Worm (Caenorhabditis elegans) whole organism, late embryonic: Measurements from ENCODE around the gene nsph-4.1.

Experiments
- C08G9.2 ChIP-seq: sonication (generic microtip); optimal IDR thresholded peaks from 2 replicates; lab custom pipeline; 2016; ENCODE audit warnings: mild to moderate bottlenecking, missing genetic modification characterization, moderate library complexity, missing compliant biosample characterization
- C38D4.7 ChIP-seq: fragments of 200-800 bp; sonication (Bioruptor generic); optimal IDR thresholded peaks from 2 replicates; lab custom pipeline; 2018; ENCODE audit warnings: mild to moderate bottlenecking, missing genetic modification characterization, moderate library complexity, missing compliant biosample characterization
- F13H6.1 ChIP-seq: sonication (generic microtip); optimal IDR thresholded peaks from 2 replicates; lab custom pipeline; 2016; ENCODE audit warnings: missing genetic modification characterization, missing compliant biosample characterization
- T23F11.4 ChIP-seq: fragments of 200-800 bp; sonication (Bioruptor generic); optimal IDR thresholded peaks from 2 replicates; lab custom pipeline; 2018; ENCODE audit warnings: mild to moderate bottlenecking, missing genetic modification characterization, missing compliant biosample characterization
- Y22D7AL.16 ChIP-seq: sonication (generic microtip); optimal IDR thresholded peaks from 2 replicates; lab custom pipeline; 2016; ENCODE audit warnings: missing genetic modification characterization, missing compliant biosample characterization
- ceh-18 ChIP-seq: sonication (generic microtip); optimal IDR thresholded peaks from 2 replicates; lab custom pipeline; 2016; ENCODE audit warnings: missing genetic modification characterization, missing compliant biosample characterization
- ceh-2 ChIP-seq: sonication (generic microtip); optimal IDR thresholded peaks from 2 replicates; lab custom pipeline; 2016; ENCODE audit warnings: missing genotype, missing genetic modification characterization, missing compliant biosample characterization
- ceh-22 ChIP-seq: sonication (generic microtip); optimal IDR thresholded peaks from 2 replicates; lab custom pipeline; 2017; ENCODE audit warnings: missing biosample characterization, missing genetic modification characterization
- ceh-24 ChIP-seq: sonication (generic microtip); optimal IDR thresholded peaks from 2 replicates; lab custom pipeline; 2016; ENCODE audit warnings: mild to moderate bottlenecking, missing genetic modification characterization, missing compliant biosample characterization
- ceh-31 ChIP-seq: sonication (generic microtip); optimal IDR thresholded peaks from 2 replicates; lab custom pipeline; 2016; ENCODE audit warnings: missing genetic modification characterization, missing compliant biosample characterization
- ceh-34 ChIP-seq: sonication (generic microtip); optimal IDR thresholded peaks from 2 replicates; lab custom pipeline; 2016; ENCODE audit warnings: mild to moderate bottlenecking, missing genetic modification characterization, missing compliant biosample characterization
- ceh-9 ChIP-seq: sonication (generic microtip); optimal IDR thresholded peaks from 2 replicates; lab custom pipeline; 2016; ENCODE audit warnings: mild to moderate bottlenecking, missing genetic modification characterization, inconsistent platforms, missing compliant biosample characterization
- dmd-4 ChIP-seq: sonication (generic microtip); optimal IDR thresholded peaks from 2 replicates; lab custom pipeline; 2016; ENCODE audit warnings: borderline replicate concordance, missing genetic modification characterization, missing compliant biosample characterization
- dve-1 ChIP-seq: sonication (generic microtip); optimal IDR thresholded peaks from 2 replicates; lab custom pipeline; 2017; ENCODE audit warnings: antibody characterized with exemption, mild to moderate bottlenecking, missing genetic modification characterization, missing compliant biosample characterization
- elt-2 ChIP-seq: sonication (generic microtip); optimal IDR thresholded peaks from 2 replicates; lab custom pipeline; 2016; ENCODE audit warnings: missing genetic modification reagents, missing genetic modification characterization, missing compliant biosample characterization
- eyg-1 ChIP-seq: sonication (generic microtip); optimal IDR thresholded peaks from 2 replicates; lab custom pipeline; 2016; ENCODE audit warnings: missing genotype, missing genetic modification characterization, missing compliant biosample characterization
- fkh-6 ChIP-seq: sonication (generic microtip); optimal IDR thresholded peaks from 2 replicates; lab custom pipeline; 2016; ENCODE audit warnings: missing genetic modification characterization, missing compliant biosample characterization
- gmeb-2 ChIP-seq: sonication (generic microtip); optimal IDR thresholded peaks from 2 replicates; lab custom pipeline; 2016; ENCODE audit warnings: missing genetic modification characterization, inconsistent platforms, missing compliant biosample characterization
- hlh-30 ChIP-seq: sonication (generic microtip); optimal IDR thresholded peaks from 2 replicates; lab custom pipeline; 2017; ENCODE audit warnings: antibody characterized with exemption, missing genetic modification characterization, missing compliant biosample characterization; ENCODE audit not compliant: insufficient read depth
- hlh-6 ChIP-seq: sonication (generic microtip); optimal IDR thresholded peaks from 2 replicates; lab custom pipeline; 2016; ENCODE audit warnings: missing genotype, missing genetic modification characterization, missing compliant biosample characterization
- hlh-8 ChIP-seq: sonication (generic microtip); optimal IDR thresholded peaks from 2 replicates; lab custom pipeline; 2016; ENCODE audit warnings: missing genotype, missing genetic modification characterization, missing compliant biosample characterization
- lim-6 ChIP-seq: sonication (generic microtip); optimal IDR thresholded peaks from 2 replicates; lab custom pipeline; 2016; ENCODE audit warnings: missing genetic modification characterization, missing compliant biosample characterization
- lin-11 ChIP-seq: fragments of 200-800 bp; sonication (Bioruptor generic); optimal IDR thresholded peaks from 2 replicates; lab custom pipeline; 2018; ENCODE audit warnings: mild to moderate bottlenecking, missing genetic modification characterization, missing compliant biosample characterization
- nhr-11 ChIP-seq: fragments of 150-350 bp; optimal IDR thresholded peaks from 2 replicates; lab custom pipeline; 2014; ENCODE audit warnings: missing biosample characterization, missing genetic modification characterization
- nhr-232 ChIP-seq: sonication (generic microtip); optimal IDR thresholded peaks from 2 replicates; lab custom pipeline; 2016; ENCODE audit warnings: missing genetic modification characterization, missing compliant biosample characterization
- npax-4 ChIP-seq: sonication (generic microtip); optimal IDR thresholded peaks from 2 replicates; lab custom pipeline; 2016; ENCODE audit warnings: missing genetic modification characterization, missing compliant biosample characterization
- pag-3 ChIP-seq: sonication (generic microtip); optimal IDR thresholded peaks from 2 replicates; lab custom pipeline; 2016; ENCODE audit warnings: missing compliant biosample characterization, missing genetic modification characterization, borderline replicate concordance
- pat-9 ChIP-seq: fragments of 200-800 bp; sonication (Bioruptor generic); optimal IDR thresholded peaks from 2 replicates; lab custom pipeline; 2018; ENCODE audit warnings: mild to moderate bottlenecking, missing genetic modification characterization, moderate library complexity, missing compliant biosample characterization
- pha-4 ChIP-seq: fragments of 150-350 bp; optimal IDR thresholded peaks from 2 replicates; lab custom pipeline; 2018; ENCODE audit warnings: missing biosample characterization, missing genetic modification reagents, missing genetic modification characterization
- pqm-1 ChIP-seq: sonication (generic microtip); optimal IDR thresholded peaks from 2 replicates; lab custom pipeline; 2016; ENCODE audit warnings: missing genetic modification characterization, missing compliant biosample characterization
- pros-1 ChIP-seq: fragments of 150-350 bp; optimal IDR thresholded peaks from 2 replicates; lab custom pipeline; 2014; ENCODE audit warnings: missing biosample characterization, missing genetic modification reagents, missing genetic modification characterization
- rnt-1 ChIP-seq: sonication (generic microtip); optimal IDR thresholded peaks from 2 replicates; lab custom pipeline; 2016; ENCODE audit warnings: missing genetic modification characterization, missing compliant biosample characterization
- syd-9 ChIP-seq: sonication (generic microtip); optimal IDR thresholded peaks from 2 replicates; lab custom pipeline; 2016; ENCODE audit warnings: mild to moderate bottlenecking, missing genetic modification characterization, moderate library complexity, missing compliant biosample characterization
- unc-3 ChIP-seq, 2 experiments: fragments of 200-800 bp in 1 of 2; sonication (Bioruptor generic) in 1 of 2; sonication (generic microtip) in 1 of 2; conservative IDR thresholded peaks in 1 of 2; optimal IDR thresholded peaks in 1 of 2; 2 replicates each; pipeline versions ENCODE4 v1.3.6 to Lab custom; 2016 to 2022; ENCODE audit warnings: missing compliant biosample characterization in 2 of 2, missing genetic modification characterization in 2 of 2, missing genetic modification reagents in 1 of 2
- unc-42 ChIP-seq: sonication (generic microtip); optimal IDR thresholded peaks from 2 replicates; lab custom pipeline; 2016; ENCODE audit warnings: missing genotype, missing genetic modification characterization, missing compliant biosample characterization
- unc-55 ChIP-seq: sonication (generic microtip); optimal IDR thresholded peaks from 2 replicates; lab custom pipeline; 2017; ENCODE audit warnings: missing biosample characterization, missing genetic modification reagents, missing genetic modification characterization
- zip-5 ChIP-seq: sonication (generic microtip); optimal IDR thresholded peaks from 2 replicates; lab custom pipeline; 2016; ENCODE audit warnings: missing genetic modification characterization, missing compliant biosample characterization
- ztf-16 ChIP-seq: sonication (generic microtip); optimal IDR thresholded peaks from 2 replicates; lab custom pipeline; 2017; ENCODE audit warnings: missing genetic modification characterization, missing compliant biosample characterization

nsph-4.1 gene

ce11 chrIV:5186480-5187205, 40.0 kb upstream of the nsph-4.1 start, which contains the start of the genes W03F8.6 and mtrf-1L:
W03F8.6 (minus strand) TSS chrIV:5186580.
mtrf-1L (plus strand) TSS chrIV:5187155.
- TF ChIP-seq lin-11 (tag; lab: Kevin White, UChicago): no peak
- no peak for TF ChIP-seq ceh-2 (tag; lab: Kevin White, UChicago)
- no peak for TF ChIP-seq T23F11.4 (GFP tag; lab: Kevin White, UChicago)
- TF ChIP-seq nhr-11 (tag; lab: Kevin White, UChicago): no peak
- no peak for TF ChIP-seq hlh-30
- TF ChIP-seq lim-6 (tag; lab: Kevin White, UChicago): no peak
- no peak for TF ChIP-seq fkh-6
- TF ChIP-seq unc-42 (tag; lab: Kevin White, UChicago): no peak
- TF ChIP-seq dmd-4 (tag; lab: Kevin White, UChicago): no peak
- TF ChIP-seq ceh-18 (tag; lab: Kevin White, UChicago): no peak
- no peak for TF ChIP-seq ceh-34
- TF ChIP-seq eyg-1 (tag; lab: Kevin White, UChicago): no peak
- TF ChIP-seq Y22D7AL.16: no peak
- TF ChIP-seq pros-1 (tag; lab: Kevin White, UChicago): no peak
- TF ChIP-seq npax-4 (tag; lab: Kevin White, UChicago): no peak
- TF ChIP-seq C08G9.2 (tag; lab: Kevin White, UChicago): no peak
- TF ChIP-seq ceh-9: no peak
- TF ChIP-seq nhr-232: no peak
- TF ChIP-seq zip-5 (tag; lab: Kevin White, UChicago): no peak
- TF ChIP-seq pha-4 (tag; lab: Kevin White, UChicago): no peak
- TF ChIP-seq, all 69 proteins: peak for 0

- TF ChIP-seq C08G9.2 (tag; lab: Kevin White, UChicago) (peak; percentile 20), rnt-1 (tag; lab: Kevin White, UChicago) (no peak)
Observed at ce11 chrIV:5188051-5188450, 38.6 kb upstream of the nsph-4.1 start.

- TF ChIP-seq F13H6.1 (tag; lab: Kevin White, UChicago): no peak
Observed at ce11 chrIV:5195531-5195930, 31.1 kb upstream of the nsph-4.1 start, which contains the start of gene gpa-18. gpa-18 (minus strand) TSS chrIV:5195631.

- no peak for TF ChIP-seq ceh-22
- no peak for TF ChIP-seq pat-9 (tag; lab: Kevin White, UChicago)
- no peak for TF ChIP-seq unc-3 (GFP tag; conservative IDR thresholded peaks at IDR 0.05; lab: Robert Waterston, UW)
- no peak for TF ChIP-seq unc-3 (tag; optimal IDR thresholded peaks at IDR 0.05; lab: Kevin White, UChicago)
- TF ChIP-seq npax-4 (tag; lab: Kevin White, UChicago): no peak
- TF ChIP-seq fkh-6: no peak
- no peak for TF ChIP-seq ceh-2 (tag; lab: Kevin White, UChicago)
- TF ChIP-seq ceh-24 (tag; lab: Kevin White, UChicago): no peak
- TF ChIP-seq pros-1 (tag; lab: Kevin White, UChicago): no peak
- no peak for TF ChIP-seq nhr-11 (tag; lab: Kevin White, UChicago)
- TF ChIP-seq hlh-8 (tag; lab: Kevin White, UChicago): no peak
- TF ChIP-seq zip-5 (tag; lab: Kevin White, UChicago): no peak
- no peak for TF ChIP-seq hlh-30
- no peak for TF ChIP-seq T23F11.4 (GFP tag; lab: Kevin White, UChicago)
- no peak for TF ChIP-seq unc-55 (GFP tag; lab: Kevin White, UChicago)
- TF ChIP-seq lin-11 (tag; lab: Kevin White, UChicago): no peak
- no peak for TF ChIP-seq ceh-18 (tag; lab: Kevin White, UChicago)
- no peak for TF ChIP-seq C08G9.2 (tag; lab: Kevin White, UChicago)
Observed at ce11 chrIV:5200813-5201212, 25.8 kb upstream of the nsph-4.1 start.

ce11 chrIV:5202575-5202974, 24.1 kb upstream of the nsph-4.1 start:
- TF ChIP-seq elt-2: no peak
- TF ChIP-seq dve-1 (tag; lab: Kevin White, UChicago): no peak
- no peak for TF ChIP-seq pag-3 (tag; lab: Kevin White, UChicago)
- no peak for TF ChIP-seq pha-4 (tag; lab: Kevin White, UChicago)
- TF ChIP-seq syd-9 (tag; lab: Kevin White, UChicago): no peak
- no peak for TF ChIP-seq F13H6.1 (tag; lab: Kevin White, UChicago)
- no peak for TF ChIP-seq ceh-18 (tag; lab: Kevin White, UChicago)
- no peak for TF ChIP-seq ztf-16 (tag; lab: Kevin White, UChicago)
- no peak for TF ChIP-seq pqm-1 (tag; lab: Kevin White, UChicago)
- no peak for TF ChIP-seq ceh-31
- TF ChIP-seq C38D4.7 (GFP tag; lab: Kevin White, UChicago): no peak
- TF ChIP-seq gmeb-2 (tag; lab: Kevin White, UChicago): no peak
- TF ChIP-seq hlh-6 (tag; lab: Kevin White, UChicago): no peak
- TF ChIP-seq, all 69 proteins: peak for 0
